Fruit fly (Drosophila melanogaster) whole organism, embryonic: ENCODE results near the gene isoQC.

Source experiments
- Abd-B ChIP-seq: fragments of 200-800 bp; sonication (Bioruptor generic); optimal IDR thresholded peaks from 2 replicates; lab custom pipeline; 2018; ENCODE audit warnings: missing biosample characterization, mild to moderate bottlenecking, missing genetic modification characterization, moderate library complexity
- Atf-2 ChIP-seq: fragments of 200-800 bp; sonication (Bioruptor generic); optimal IDR thresholded peaks from 2 replicates; lab custom pipeline; 2016; ENCODE audit warnings: missing biosample characterization, missing genetic modification characterization
- CG10366 ChIP-seq: fragments of 200-800 bp; sonication (Bioruptor generic); IDR thresholded peaks from 2 replicates; pipeline ENCODE4 v1.3.6; 2022; ENCODE audit warnings: missing biosample characterization, missing genetic modification characterization
- CG10654 ChIP-seq: fragments of 200-800 bp; sonication (Bioruptor generic); optimal IDR thresholded peaks from 2 replicates; lab custom pipeline; 2016; ENCODE audit warnings: missing biosample characterization, missing genetic modification characterization
- CG12942 ChIP-seq: fragments of 200-800 bp; sonication (Bioruptor generic); optimal IDR thresholded peaks from 3 replicates; lab custom pipeline; 2016; ENCODE audit warnings: missing biosample characterization, missing genetic modification characterization
- CG13123 ChIP-seq: fragments of 200-800 bp; sonication (Bioruptor generic); optimal IDR thresholded peaks from 2 replicates; lab custom pipeline; 2016; ENCODE audit warnings: missing biosample characterization, missing genetic modification characterization
- CG14441 ChIP-seq: fragments of 200-800 bp; sonication (Bioruptor generic); IDR thresholded peaks from 2 replicates; pipeline ENCODE4 v1.3.6; 2022; ENCODE audit warnings: missing biosample characterization, missing genetic modification characterization
- CG16863 ChIP-seq: fragments of 200-800 bp; sonication (Bioruptor generic); optimal IDR thresholded peaks from 3 replicates; lab custom pipeline; 2016; ENCODE audit warnings: missing biosample characterization, missing genetic modification characterization
- CG18262 ChIP-seq: fragments of 200-800 bp; optimal IDR thresholded peaks from 3 replicates; lab custom pipeline; 2019; ENCODE audit warnings: missing biosample characterization, mild to moderate bottlenecking, missing genetic modification characterization, moderate library complexity
- CG2199 ChIP-seq: fragments of 200-800 bp; sonication (Bioruptor generic); IDR thresholded peaks from 3 replicates; pipeline ENCODE4 v1.3.6; 2022; ENCODE audit warnings: missing biosample characterization, missing genetic modification characterization
- CG30431 ChIP-seq: fragments of 200-800 bp; sonication (Bioruptor generic); optimal IDR thresholded peaks from 2 replicates; lab custom pipeline; 2017; ENCODE audit warnings: missing biosample characterization, missing genetic modification characterization
- CG31365 ChIP-seq: fragments of 200-800 bp; sonication (Bioruptor generic); optimal IDR thresholded peaks from 2 replicates; lab custom pipeline; 2018; ENCODE audit warnings: missing biosample characterization, mild to moderate bottlenecking, missing genetic modification characterization
- CG4617 ChIP-seq: fragments of 200-800 bp; sonication (Bioruptor generic); optimal IDR thresholded peaks from 3 replicates; lab custom pipeline; 2016; ENCODE audit warnings: missing biosample characterization, missing genetic modification characterization, borderline replicate concordance
- CG5953 ChIP-seq: fragments of 200-800 bp; sonication (Bioruptor generic); IDR thresholded peaks from 2 replicates; pipeline ENCODE4 v1.3.6; 2022; ENCODE audit warnings: missing biosample characterization, missing genetic modification characterization
- CG6175 ChIP-seq: fragments of 200-800 bp; sonication (Bioruptor generic); IDR thresholded peaks from 3 replicates; pipeline ENCODE4 v1.3.6; 2022; ENCODE audit warnings: missing biosample characterization, missing genetic modification characterization
- CG6683 ChIP-seq: fragments of 200-800 bp; sonication (Bioruptor generic); optimal IDR thresholded peaks from 2 replicates; lab custom pipeline; 2017; ENCODE audit warnings: missing biosample characterization, mild to moderate bottlenecking, missing genetic modification characterization, missing genetic modification reagents
- CG6689 ChIP-seq: fragments of 200-800 bp; sonication (Bioruptor generic); IDR thresholded peaks from 2 replicates; pipeline ENCODE4 v1.3.6; 2022; ENCODE audit warnings: missing biosample characterization, missing genetic modification characterization
- CG6813 ChIP-seq: fragments of 200-800 bp; sonication (Bioruptor generic); optimal IDR thresholded peaks from 2 replicates; lab custom pipeline; 2017; ENCODE audit warnings: missing biosample characterization, missing genetic modification characterization, mild to moderate bottlenecking, moderate library complexity, missing genetic modification reagents
- CkIIα-i1 ChIP-seq: fragments of 200-800 bp; sonication (Bioruptor generic); IDR thresholded peaks from 2 replicates; pipeline ENCODE4 v1.3.6; 2022; ENCODE audit warnings: missing biosample characterization, missing genetic modification characterization
- CoRest ChIP-seq: fragments of 200-800 bp; sonication (Bioruptor generic); optimal IDR thresholded peaks from 3 replicates; lab custom pipeline; 2018; ENCODE audit warnings: missing biosample characterization, mild to moderate bottlenecking, missing genetic modification characterization, moderate library complexity
- Ets97D ChIP-seq: fragments of 200-800 bp; sonication (Bioruptor generic); optimal IDR thresholded peaks from 3 replicates; lab custom pipeline; 2016; ENCODE audit warnings: missing biosample characterization, missing genetic modification characterization
- Fer2 ChIP-seq: fragments of 200-800 bp; sonication (Bioruptor generic); optimal IDR thresholded peaks from 2 replicates; lab custom pipeline; 2018; ENCODE audit warnings: missing biosample characterization, mild to moderate bottlenecking, missing genetic modification characterization, moderate library complexity
- HHEX ChIP-seq: fragments of 200-800 bp; sonication (Bioruptor generic); optimal IDR thresholded peaks from 3 replicates; lab custom pipeline; 2017; ENCODE audit warnings: missing biosample characterization, mild to moderate bottlenecking, missing genetic modification characterization, missing genetic modification reagents
- HLH3B ChIP-seq: fragments of 200-800 bp; sonication (Bioruptor generic); IDR thresholded peaks from 2 replicates; pipeline ENCODE4 v1.3.6; 2022; ENCODE audit warnings: missing biosample characterization, missing genetic modification characterization
- Hr3 ChIP-seq: fragments of 200-800 bp; sonication (Bioruptor generic); optimal IDR thresholded peaks from 3 replicates; lab custom pipeline; 2016; ENCODE audit warnings: missing biosample characterization, missing genetic modification characterization
- Hr78 ChIP-seq, 2 experiments: fragments of 200-800 bp in 1 of 2; fragments of >200 bp in 1 of 2; sonication (Bioruptor generic) in 1 of 2; optimal IDR thresholded peaks; 2 replicates each; lab custom pipeline; 2017 to 2019; ENCODE audit warnings: missing biosample characterization in 2 of 2, missing genetic modification characterization in 2 of 2, mild to moderate bottlenecking in 1 of 2, moderate library complexity in 1 of 2
- Lhr ChIP-seq: fragments of 200-800 bp; sonication (Bioruptor generic); optimal IDR thresholded peaks from 3 replicates; lab custom pipeline; 2017; ENCODE audit warnings: mild to moderate bottlenecking, missing biosample characterization, missing genetic modification reagents, missing genetic modification characterization
- NfI ChIP-seq: fragments of 200-800 bp; sonication (Bioruptor generic); optimal IDR thresholded peaks from 3 replicates; lab custom pipeline; 2018; ENCODE audit warnings: missing biosample characterization, mild to moderate bottlenecking, missing genetic modification characterization, moderate library complexity
- Sry-β ChIP-seq: fragments of 200-800 bp; sonication (Bioruptor generic); optimal IDR thresholded peaks from 2 replicates; lab custom pipeline; 2018; ENCODE audit warnings: missing biosample characterization, mild to moderate bottlenecking, missing genetic modification characterization, moderate library complexity
- al ChIP-seq: fragments of 200-800 bp; sonication (Bioruptor generic); IDR thresholded peaks from 2 replicates; pipeline ENCODE4 v1.3.6; 2022; ENCODE audit warnings: missing biosample characterization, missing genetic modification characterization
- az2 ChIP-seq: fragments of 200-800 bp; sonication (Bioruptor generic); optimal IDR thresholded peaks from 3 replicates; lab custom pipeline; 2016; ENCODE audit warnings: missing biosample characterization, missing genetic modification characterization
- btn ChIP-seq: fragments of 200-800 bp; sonication (Bioruptor generic); optimal IDR thresholded peaks from 2 replicates; lab custom pipeline; 2016; ENCODE audit warnings: missing biosample characterization, missing genetic modification characterization
- cato ChIP-seq: fragments of 200-800 bp; sonication (Bioruptor generic); optimal IDR thresholded peaks from 2 replicates; lab custom pipeline; 2016; ENCODE audit warnings: missing biosample characterization, missing genetic modification characterization, borderline replicate concordance
- crp ChIP-seq, 2 experiments: fragments of 200-800 bp; sonication (Bioruptor generic); optimal IDR thresholded peaks; 2 replicates in 1 of 2; 3 replicates in 1 of 2; lab custom pipeline; 2017; ENCODE audit warnings: missing biosample characterization in 2 of 2, missing genetic modification characterization in 2 of 2, mild to moderate bottlenecking in 1 of 2, moderate library complexity in 1 of 2
- dysf ChIP-seq: fragments of 200-800 bp; sonication (Bioruptor generic); IDR thresholded peaks from 3 replicates; pipeline ENCODE4 v1.3.6; 2022; ENCODE audit warnings: missing biosample characterization, missing genetic modification characterization
- esg ChIP-seq: fragments of 200-800 bp; sonication (Bioruptor generic); conservative IDR thresholded peaks from 2 replicates; pipeline ENCODE4 v1.3.6; 2022; ENCODE audit warnings: missing biosample characterization, missing genetic modification characterization
- ewg ChIP-seq: fragments of 200-800 bp; sonication (Bioruptor generic); optimal IDR thresholded peaks from 3 replicates; lab custom pipeline; 2017; ENCODE audit warnings: mild to moderate bottlenecking, missing biosample characterization, missing genetic modification reagents, missing genetic modification characterization
- ham ChIP-seq: fragments of 200-800 bp; sonication (Bioruptor generic); IDR thresholded peaks from 2 replicates; pipeline ENCODE4 v1.3.6; 2022; ENCODE audit warnings: missing biosample characterization, missing genetic modification characterization
- her ChIP-seq: fragments of 200-800 bp; sonication (Bioruptor generic); optimal IDR thresholded peaks from 2 replicates; lab custom pipeline; 2016; ENCODE audit warnings: missing biosample characterization, missing genetic modification characterization
- lmd ChIP-seq: fragments of 200-800 bp; sonication (Bioruptor generic); IDR thresholded peaks from 2 replicates; pipeline ENCODE4 v1.3.6; 2022; ENCODE audit warnings: missing biosample characterization, missing genetic modification characterization
- pnt ChIP-seq: fragments of 200-800 bp; sonication (Bioruptor generic); optimal IDR thresholded peaks from 3 replicates; lab custom pipeline; 2016; ENCODE audit warnings: missing biosample characterization, missing genetic modification characterization
- pzg ChIP-seq: fragments of 200-800 bp; sonication (Bioruptor generic); optimal IDR thresholded peaks from 3 replicates; lab custom pipeline; 2018; ENCODE audit warnings: missing biosample characterization, mild to moderate bottlenecking, missing genetic modification characterization, moderate library complexity
- ranshi ChIP-seq: fragments of 200-800 bp; sonication (Bioruptor generic); IDR thresholded peaks from 2 replicates; pipeline ENCODE4 v1.3.6; 2022; ENCODE audit warnings: missing biosample characterization, missing genetic modification characterization
- schlank ChIP-seq: fragments of 200-800 bp; sonication (Bioruptor generic); optimal IDR thresholded peaks from 2 replicates; lab custom pipeline; 2018; ENCODE audit warnings: missing biosample characterization, mild to moderate bottlenecking, missing genetic modification characterization
- sob ChIP-seq: fragments of 200-800 bp; sonication (Bioruptor generic); IDR thresholded peaks from 2 replicates; pipeline ENCODE4 v1.3.6; 2022; ENCODE audit warnings: missing biosample characterization, missing genetic modification characterization
- stc ChIP-seq: fragments of 200-800 bp; sonication (Bioruptor generic); IDR thresholded peaks from 2 replicates; pipeline ENCODE4 v1.3.6; 2022; ENCODE audit warnings: missing biosample characterization, missing genetic modification characterization
- sug ChIP-seq: fragments of 200-800 bp; optimal IDR thresholded peaks from 2 replicates; lab custom pipeline; 2019; ENCODE audit warnings: missing biosample characterization, mild to moderate bottlenecking, missing genetic modification characterization, moderate library complexity
- tio ChIP-seq: fragments of 200-800 bp; sonication (Bioruptor generic); optimal IDR thresholded peaks from 2 replicates; lab custom pipeline; 2017; ENCODE audit warnings: missing biosample characterization, missing genetic modification characterization, inconsistent platforms
- twi ChIP-seq: fragments of 200-800 bp; optimal IDR thresholded peaks from 2 replicates; lab custom pipeline; 2019; ENCODE audit warnings: missing biosample characterization, mild to moderate bottlenecking, missing genetic modification characterization, moderate library complexity
- vnd ChIP-seq: fragments of 200-800 bp; sonication (Bioruptor generic); IDR thresholded peaks from 3 replicates; pipeline ENCODE4 v1.3.6; 2022; ENCODE audit warnings: missing biosample characterization, missing genetic modification characterization; ENCODE audit not compliant: partially characterized antibody

Gene isoQC

dm6 chr3L:20508136-20508635 is 33.9 kb downstream of the isoQC start (continued):
- TF ChIP-seq Abd-B (GFP tag; lab: Kevin White, UChicago) (peak; percentile 96), pnt (GFP tag; lab: Kevin White, UChicago) (peak; percentile 90), CG6175 (no peak; the same call in 1 of the 3 replicates), CG16863 (GFP tag; lab: Kevin White, UChicago) (peak; percentile 82), ranshi (GFP tag; lab: Robert Waterston, UW) (peak; percentile 91; the same call in 1 of the 2 replicates), Lhr (GFP tag; lab: Kevin White, UChicago) (peak; percentile 37), CG6813 (peak; percentile 92), HLH3B (GFP tag; lab: Robert Waterston, UW) (peak; percentile 90; the same call in 1 of the 2 replicates), Fer2 (peak; percentile 93), NfI (GFP tag; lab: Kevin White, UChicago) (peak; percentile 92), Ets97D (GFP tag; lab: Kevin White, UChicago) (peak; percentile 51), Sry-β (GFP tag; lab: Kevin White, UChicago) (peak; percentile 15), vnd (no peak), Hr3 (GFP tag; lab: Kevin White, UChicago) (peak; percentile 87), cato (GFP tag; lab: Kevin White, UChicago) (peak; percentile 79), schlank (tag; lab: Kevin White, UChicago) (peak; percentile 93), lmd (GFP tag; lab: Robert Waterston, UW) (peak; percentile 96), sob (GFP tag; lab: Robert Waterston, UW) (peak; percentile 96), esg (peak; percentile 91), CG10366 (GFP tag; lab: Robert Waterston, UW) (peak; percentile 87), CG10654 (GFP tag; lab: Kevin White, UChicago) (peak; percentile 90), sug (tag; lab: Kevin White, UChicago) (peak; percentile 92), CG14441 (GFP tag; lab: Robert Waterston, UW) (peak; percentile 4), Hr78 (GFP tag; optimal IDR thresholded peaks at IDR 0.05; lab: Kevin White, UChicago) (peak in 1 of 2 experiments; percentile 58), Atf-2 (GFP tag; lab: Kevin White, UChicago) (peak; percentile 83), az2 (GFP tag; lab: Kevin White, UChicago) (peak; percentile 91), tio (GFP tag; lab: Kevin White, UChicago) (peak; percentile 91), CkIIα-i1 (GFP tag; lab: Robert Waterston, UW) (peak; percentile 54; the same call in 1 of the 2 replicates), CG6689 (GFP tag; lab: Robert Waterston, UW) (peak; percentile 94), CG5953 (peak; percentile 78), her (peak; percentile 78), dysf (GFP tag; lab: Robert Waterston, UW) (peak; percentile 97), CG12942 (GFP tag; lab: Kevin White, UChicago) (peak; percentile 82), CG4617 (GFP tag; lab: Kevin White, UChicago) (peak; percentile 59), CG2199 (GFP tag; lab: Robert Waterston, UW) (peak; percentile 84; the same call in 2 of the 3 replicates), CG6683 (peak; percentile 89), stc (peak; percentile 90), CG18262 (tag; lab: Kevin White, UChicago) (peak; percentile 85), CG30431 (GFP tag; lab: Kevin White, UChicago) (peak; percentile 75), ewg (GFP tag; lab: Kevin White, UChicago) (peak; percentile 75), CG13123 (GFP tag; lab: Kevin White, UChicago) (peak; percentile 77), HHEX (GFP tag; lab: Kevin White, UChicago) (peak; percentile 96), btn (GFP tag; lab: Kevin White, UChicago) (peak; percentile 21), pzg (peak; percentile 25), ham (peak; percentile 79; the same call in 1 of the 2 replicates), al (GFP tag; lab: Robert Waterston, UW) (peak; percentile 95), CoRest (peak; percentile 95), CG31365 (tag; lab: Kevin White, UChicago) (peak; percentile 78), twi (tag; lab: Kevin White, UChicago) (no peak), crp (GFP tag; optimal IDR thresholded peaks at IDR 0.05; lab: Kevin White, UChicago) (peak in 1 of 2 experiments; percentile 55)
